Fruit fly (Drosophila melanogaster) whole organism, wandering third instar larva: ENCODE data around the gene CG42340.

Experiments
- Abd-B ChIP-seq: fragments of >200 bp; optimal IDR thresholded peaks from 2 replicates; lab custom pipeline; 2017; ENCODE audit warnings: missing biosample characterization, missing genetic modification characterization
- CG32264 ChIP-seq: fragments of 200-800 bp; sonication (Bioruptor generic); optimal IDR thresholded peaks from 2 replicates; lab custom pipeline; 2016; ENCODE audit warnings: missing biosample characterization, missing genetic modification characterization
- CG9705 ChIP-seq: fragments of 200-800 bp; sonication (Bioruptor generic); optimal IDR thresholded peaks from 2 replicates; lab custom pipeline; 2018; ENCODE audit warnings: missing biosample characterization, mild to moderate bottlenecking, missing genetic modification characterization
- CrebA ChIP-seq: fragments of 200-800 bp; sonication (Bioruptor generic); optimal IDR thresholded peaks from 2 replicates; lab custom pipeline; 2016; ENCODE audit warnings: missing biosample characterization, mild to moderate bottlenecking, missing genetic modification characterization, borderline replicate concordance
- Dfd ChIP-seq: fragments of >200 bp; optimal IDR thresholded peaks from 2 replicates; lab custom pipeline; 2017; ENCODE audit warnings: missing biosample characterization, missing genetic modification characterization
- Dif ChIP-seq: fragments of 200-275, 200-300 bp; sonication (Bioruptor generic); optimal IDR thresholded peaks from 2 replicates; lab custom pipeline; 2018; ENCODE audit warnings: missing biosample characterization, missing genetic modification characterization; ENCODE audit not compliant: partially characterized antibody
- GATAd ChIP-seq: sonication (Bioruptor generic); optimal IDR thresholded peaks from 2 replicates; lab custom pipeline; 2016; ENCODE audit warnings: missing biosample characterization, missing genetic modification characterization
- HLH106 ChIP-seq: fragments of 200-800 bp; optimal IDR thresholded peaks from 3 replicates; lab custom pipeline; 2019; ENCODE audit warnings: missing biosample characterization, mild to moderate bottlenecking, missing genetic modification characterization, moderate library complexity
- Hnf4 ChIP-seq: fragments of 200-800 bp; sonication (Bioruptor generic); optimal IDR thresholded peaks from 2 replicates; lab custom pipeline; 2016; ENCODE audit warnings: missing biosample characterization, mild to moderate bottlenecking, missing genetic modification characterization
- Hr78 ChIP-seq: fragments of >200 bp; optimal IDR thresholded peaks from 2 replicates; lab custom pipeline; 2017; ENCODE audit warnings: missing biosample characterization, missing genetic modification characterization
- Hr83 ChIP-seq: fragments of 200-300 bp; sonication (Bioruptor generic); optimal IDR thresholded peaks from 2 replicates; lab custom pipeline; 2016; ENCODE audit warnings: missing biosample characterization, mild to moderate bottlenecking, missing genetic modification characterization, moderate library complexity; ENCODE audit not compliant: poor library complexity, severe bottlenecking
- Jra ChIP-seq: sonication (Bioruptor generic); optimal IDR thresholded peaks from 2 replicates; lab custom pipeline; 2016; ENCODE audit warnings: missing biosample characterization, missing genetic modification characterization
- Mio ChIP-seq: sonication (Bioruptor generic); optimal IDR thresholded peaks from 2 replicates; lab custom pipeline; 2016; ENCODE audit warnings: missing biosample characterization, missing genetic modification characterization
- OdsH ChIP-seq: fragments of 200-800 bp; sonication (Bioruptor generic); optimal IDR thresholded peaks from 2 replicates; lab custom pipeline; 2016; ENCODE audit warnings: missing biosample characterization, mild to moderate bottlenecking, missing genetic modification characterization
- Rel ChIP-seq, 2 experiments: fragments of 200-800 bp; sonication (Bioruptor generic) in 1 of 2; optimal IDR thresholded peaks; 2 replicates in 1 of 2; 3 replicates in 1 of 2; lab custom pipeline; 2016 to 2019; ENCODE audit warnings: mild to moderate bottlenecking in 2 of 2, missing biosample characterization in 2 of 2, missing genetic modification characterization in 2 of 2, moderate library complexity in 1 of 2
- Sp1 ChIP-seq: fragments of 200-800 bp; sonication (Bioruptor generic); optimal IDR thresholded peaks from 3 replicates; lab custom pipeline; 2019; ENCODE audit warnings: missing biosample characterization, mild to moderate bottlenecking, missing genetic modification characterization, moderate library complexity
- Vsx2 ChIP-seq: fragments of 200-300, 225-300 bp; sonication (Bioruptor generic); optimal IDR thresholded peaks from 2 replicates; lab custom pipeline; 2018; ENCODE audit warnings: missing biosample characterization, missing genetic modification characterization; ENCODE audit not compliant: partially characterized antibody
- br ChIP-seq: fragments of 200-800 bp; sonication (Bioruptor generic); optimal IDR thresholded peaks from 2 replicates; lab custom pipeline; 2016; ENCODE audit warnings: missing biosample characterization, missing genetic modification characterization
- brk ChIP-seq: fragments of 200-800 bp; sonication (Bioruptor generic); optimal IDR thresholded peaks from 2 replicates; lab custom pipeline; 2016; ENCODE audit warnings: missing biosample characterization, mild to moderate bottlenecking, missing genetic modification characterization
- dl ChIP-seq, 2 experiments: fragments of 175-275, 200-275 bp in 1 of 2; fragments of 200-275 bp in 1 of 2; sonication (Bioruptor generic); optimal IDR thresholded peaks; lab custom pipeline; 2018; ENCODE audit warnings: mild to moderate bottlenecking in 2 of 2, missing biosample characterization in 2 of 2, missing genetic modification characterization in 2 of 2, moderate library complexity in 2 of 2; ENCODE audit not compliant: partially characterized antibody in 2 of 2, insufficient read depth in 1 of 2
- dmrt93B ChIP-seq: fragments of 200-800 bp; sonication (Bioruptor generic); optimal IDR thresholded peaks from 2 replicates; lab custom pipeline; 2018; ENCODE audit warnings: missing biosample characterization, mild to moderate bottlenecking, missing genetic modification characterization
- dsf ChIP-seq: sonication (Bioruptor generic); optimal IDR thresholded peaks from 2 replicates; lab custom pipeline; 2016; ENCODE audit warnings: missing biosample characterization, missing genetic modification characterization, borderline replicate concordance
- ey ChIP-seq: fragments of 200-800 bp; sonication (Bioruptor generic); optimal IDR thresholded peaks from 2 replicates; lab custom pipeline; 2016; ENCODE audit warnings: missing biosample characterization, missing genetic modification characterization
- foxo ChIP-seq, 2 experiments: fragments of 200-800 bp; sonication (Bioruptor generic); optimal IDR thresholded peaks; 2 replicates in 1 of 2; 3 replicates in 1 of 2; lab custom pipeline; 2016 to 2017; ENCODE audit warnings: missing biosample characterization in 2 of 2, missing genetic modification characterization in 2 of 2
- fru ChIP-seq: fragments of 200-800 bp; sonication (Bioruptor generic); optimal IDR thresholded peaks from 3 replicates; lab custom pipeline; 2016; ENCODE audit warnings: missing biosample characterization, mild to moderate bottlenecking, missing genetic modification characterization
- h ChIP-seq: fragments of 200-800 bp; sonication (Bioruptor generic); optimal IDR thresholded peaks from 3 replicates; lab custom pipeline; 2016; ENCODE audit warnings: missing biosample characterization, mild to moderate bottlenecking, missing genetic modification characterization
- jim ChIP-seq: fragments of 175-275, 200-325 bp; sonication (Bioruptor generic); optimal IDR thresholded peaks from 2 replicates; lab custom pipeline; 2016; ENCODE audit warnings: missing biosample characterization, mild to moderate bottlenecking, missing genetic modification characterization
- lola ChIP-seq: fragments of >200 bp; optimal IDR thresholded peaks from 2 replicates; lab custom pipeline; 2017; ENCODE audit warnings: missing biosample characterization, missing genetic modification characterization
- pan ChIP-seq: fragments of >200 bp; optimal IDR thresholded peaks from 2 replicates; lab custom pipeline; 2017
- psq ChIP-seq: fragments of 200-800 bp; sonication (Bioruptor generic); optimal IDR thresholded peaks from 3 replicates; lab custom pipeline; 2017; ENCODE audit warnings: missing biosample characterization, mild to moderate bottlenecking, missing genetic modification characterization, moderate library complexity
- rgr ChIP-seq: fragments of 200-800 bp; sonication (Bioruptor generic); optimal IDR thresholded peaks from 3 replicates; lab custom pipeline; 2016; ENCODE audit warnings: missing biosample characterization, mild to moderate bottlenecking, missing genetic modification characterization
- sage ChIP-seq: fragments of 200-800 bp; sonication (Bioruptor generic); optimal IDR thresholded peaks from 2 replicates; lab custom pipeline; 2016; ENCODE audit warnings: missing biosample characterization, mild to moderate bottlenecking, missing genetic modification characterization
- sv ChIP-seq: fragments of 200-800 bp; sonication (Bioruptor generic); optimal IDR thresholded peaks from 3 replicates; lab custom pipeline; 2016; ENCODE audit warnings: missing biosample characterization, missing genetic modification characterization
- tai ChIP-seq: sonication (Bioruptor generic); optimal IDR thresholded peaks from 2 replicates; lab custom pipeline; 2016; ENCODE audit warnings: missing biosample characterization, missing genetic modification characterization
- woc ChIP-seq: sonication (Bioruptor generic); optimal IDR thresholded peaks from 2 replicates; lab custom pipeline; 2016; ENCODE audit warnings: missing biosample characterization, mild to moderate bottlenecking, missing genetic modification characterization

Gene CG42340

dm6 chrX:6551464-6551863, 27.3 kb upstream of the CG42340 start:
- TF ChIP-seq rgr (no peak), CG9705 (GFP tag; lab: Kevin White, UChicago) (no peak), OdsH (GFP tag; lab: Kevin White, UChicago) (no peak), pan (no peak), jim (GFP tag; lab: Kevin White, UChicago) (no peak), dsf (GFP tag; lab: Kevin White, UChicago) (no peak), Abd-B (GFP tag; lab: Kevin White, UChicago) (no peak), fru (GFP tag; lab: Kevin White, UChicago) (no peak), Jra (GFP tag; lab: Kevin White, UChicago) (no peak), Hnf4 (no peak), ey (no peak), sv (no peak), Hr83 (GFP tag; lab: Kevin White, UChicago) (no peak), Dfd (GFP tag; lab: Kevin White, UChicago) (no peak), HLH106 (no peak), psq (GFP tag; lab: Kevin White, UChicago) (no peak), GATAd (GFP tag; lab: Kevin White, UChicago) (no peak), Hr78 (no peak), Sp1 (GFP tag; lab: Kevin White, UChicago) (no peak), Vsx2 (GFP tag; lab: Kevin White, UChicago) (no peak)

dm6 chrX:6550118-6550502, 26.0 kb upstream of the CG42340 start:
- no peak for TF ChIP-seq HLH106
- TF ChIP-seq dmrt93B (GFP tag; lab: Kevin White, UChicago), result no peak
- TF ChIP-seq sage (GFP tag; lab: Kevin White, UChicago), result no peak
- TF ChIP-seq ey, result no peak
- TF ChIP-seq Dif (GFP tag; lab: Kevin White, UChicago), result no peak
- no peak for TF ChIP-seq Rel (GFP tag; optimal IDR thresholded peaks at IDR 0.05; lab: Kevin White, UChicago)
- TF ChIP-seq Rel (tag; optimal IDR thresholded peaks at IDR 0.05; lab: Kevin White, UChicago), result peak; percentile 84

- TF ChIP-seq Dfd (GFP tag; lab: Kevin White, UChicago) (no peak), sage (GFP tag; lab: Kevin White, UChicago) (peak; percentile 90), ey (peak; percentile 98), sv (peak; percentile 85), br (GFP tag; lab: Kevin White, UChicago) (peak; percentile 97), CrebA (GFP tag; lab: Kevin White, UChicago) (no peak), HLH106 (peak; percentile 97), jim (GFP tag; lab: Kevin White, UChicago) (no peak), psq (GFP tag; lab: Kevin White, UChicago) (peak; percentile 93), Hnf4 (peak; percentile 95), CG9705 (GFP tag; lab: Kevin White, UChicago) (peak; percentile 95), Dif (GFP tag; lab: Kevin White, UChicago) (no peak), dsf (GFP tag; lab: Kevin White, UChicago) (peak; percentile 67), woc (peak; percentile 93), GATAd (GFP tag; lab: Kevin White, UChicago) (peak; percentile 78), OdsH (GFP tag; lab: Kevin White, UChicago) (peak; percentile 95), dl (GFP tag; optimal IDR thresholded peaks at IDR 0.05; lab: Kevin White, UChicago; ENCODE audit: insufficient read depth in 1 of 2, partially characterized antibody in 2 of 2) (no peak), Jra (GFP tag; lab: Kevin White, UChicago) (peak; percentile 95), pan (no peak), Vsx2 (GFP tag; lab: Kevin White, UChicago) (no peak), tai (GFP tag; lab: Kevin White, UChicago) (no peak), Sp1 (GFP tag; lab: Kevin White, UChicago) (peak; percentile 93), Rel (GFP tag; optimal IDR thresholded peaks at IDR 0.05; lab: Kevin White, UChicago) (peak; percentile 94), Rel (tag; optimal IDR thresholded peaks at IDR 0.05; lab: Kevin White, UChicago) (peak; percentile 81), fru (GFP tag; lab: Kevin White, UChicago) (peak; percentile 98), dmrt93B (GFP tag; lab: Kevin White, UChicago) (peak; percentile 95), lola (GFP tag; lab: Kevin White, UChicago) (no peak), Abd-B (GFP tag; lab: Kevin White, UChicago) (no peak), h (peak; percentile 98), CG32264 (GFP tag; lab: Kevin White, UChicago) (peak; percentile 93), rgr (peak; percentile 97), Mio (GFP tag; lab: Kevin White, UChicago) (peak; percentile 62), brk (no peak), Hr83 (GFP tag; lab: Kevin White, UChicago) (peak; percentile 47), foxo (GFP tag; optimal IDR thresholded peaks at IDR 0.05; lab: Kevin White, UChicago) (peak; percentile 84 to 98)
These were observed 25.4 kb upstream of the CG42340 start for dm6 chrX:6549428-6550117.
